ENCODE assay signal across 2 fruit fly cellular contexts in genomic region chr2L:8471667-8472066, dm6.
TF ChIP-seq lines count a peak whose summit lies in the region.

No protein-coding gene starts in this region.

TF ChIP-seq in whole organism, embryonic, 481 proteins besides CTCF, POLR2A, EP300 and RAD21 (continued from another document and continues in another):
- TF ChIP-seq CG6813 (GFP tag; optimal IDR thresholded peaks at IDR 0.05; lab: Kevin White, UChicago) (no peak), CG3163 (GFP tag; optimal IDR thresholded peaks at IDR 0.05; lab: Kevin White, UChicago) (no peak), CG10321 (GFP tag; IDR thresholded peaks at IDR 0.05; lab: Robert Waterston, UW) (no peak), odd (GFP tag; optimal IDR thresholded peaks at IDR 0.05; lab: Kevin White, UChicago) (no peak), wdn (GFP tag; IDR thresholded peaks at IDR 0.05; lab: Robert Waterston, UW) (no peak), shn (GFP tag; optimal IDR thresholded peaks at IDR 0.05; lab: Kevin White, UChicago) (no peak), sna (GFP tag; IDR thresholded peaks at IDR 0.05; lab: Robert Waterston, UW; ENCODE audit: partially characterized antibody) (no peak), kay (GFP tag; optimal IDR thresholded peaks at IDR 0.05; lab: Kevin White, UChicago) (no peak), CG1602 (GFP tag; optimal IDR thresholded peaks at IDR 0.05; lab: Kevin White, UChicago) (peak; percentile 29), CG31388 (GFP tag; optimal IDR thresholded peaks at IDR 0.05; lab: Kevin White, UChicago) (no peak), HmgD (GFP tag; optimal IDR thresholded peaks at IDR 0.05; lab: Kevin White, UChicago) (no peak), Oaz (GFP tag; IDR thresholded peaks at IDR 0.05; lab: Robert Waterston, UW) (no peak), CG34422 (GFP tag; IDR thresholded peaks at IDR 0.05; lab: Robert Waterston, UW) (no peak), CG17802 (tag; optimal IDR thresholded peaks at IDR 0.05; lab: Kevin White, UChicago) (no peak), dmrt99B (tag; optimal IDR thresholded peaks at IDR 0.05; lab: Kevin White, UChicago) (peak; percentile 44), CG11696 (GFP tag; IDR thresholded peaks at IDR 0.05; lab: Robert Waterston, UW) (peak; percentile 39; the same call in 1 of the 2 replicates), CG9727 (GFP tag; optimal IDR thresholded peaks at IDR 0.05; lab: Kevin White, UChicago) (peak; percentile 60), GATAe (GFP tag; conservative IDR thresholded peaks at IDR 0.05; lab: Robert Waterston, UW) (no peak), CG4328 (GFP tag; optimal IDR thresholded peaks at IDR 0.05; lab: Kevin White, UChicago) (no peak), al (GFP tag; IDR thresholded peaks at IDR 0.05; lab: Robert Waterston, UW) (no peak), Six4 (GFP tag; optimal IDR thresholded peaks at IDR 0.05; lab: Kevin White, UChicago) (no peak), Dll (GFP tag; IDR thresholded peaks at IDR 0.05; lab: Robert Waterston, UW; ENCODE audit: partially characterized antibody) (no peak), az2 (GFP tag; optimal IDR thresholded peaks at IDR 0.05; lab: Kevin White, UChicago) (peak; percentile 14), CG9797 (GFP tag; optimal IDR thresholded peaks at IDR 0.05; lab: Kevin White, UChicago) (no peak), Pdp1 (GFP tag; optimal IDR thresholded peaks at IDR 0.05; lab: Kevin White, UChicago) (peak in 1 of 2 experiments; percentile 42), CG12391 (tag; optimal IDR thresholded peaks at IDR 0.05; lab: Kevin White, UChicago) (peak; percentile 38), CG15601 (tag; optimal IDR thresholded peaks at IDR 0.05; lab: Kevin White, UChicago) (no peak), CG34224 (GFP tag; IDR thresholded peaks at IDR 0.05; lab: Robert Waterston, UW; ENCODE audit: partially characterized antibody) (no peak), Eip74EF (GFP tag; optimal IDR thresholded peaks at IDR 0.05; lab: Kevin White, UChicago) (no peak), sens (GFP tag; lab: Kevin White, UChicago) (peak; percentile 84), ATbp (GFP tag; optimal IDR thresholded peaks at IDR 0.05; lab: Kevin White, UChicago) (no peak), gt (GFP tag; IDR thresholded peaks at IDR 0.05; lab: Robert Waterston, UW) (no peak), Doc3 (GFP tag; IDR thresholded peaks at IDR 0.05; lab: Robert Waterston, UW; ENCODE audit: partially characterized antibody) (no peak), toy (GFP tag; IDR thresholded peaks at IDR 0.05; lab: Robert Waterston, UW) (no peak), sob (GFP tag; IDR thresholded peaks at IDR 0.05; lab: Robert Waterston, UW) (no peak), CG10959 (GFP tag; IDR thresholded peaks at IDR 0.05; lab: Robert Waterston, UW) (no peak), CG10366 (GFP tag; IDR thresholded peaks at IDR 0.05; lab: Robert Waterston, UW) (no peak), fu2 (GFP tag; optimal IDR thresholded peaks at IDR 0.05; lab: Kevin White, UChicago) (no peak), sisA (GFP tag; IDR thresholded peaks at IDR 0.05; lab: Robert Waterston, UW) (peak; percentile 17; the same call in 1 of the 2 replicates), bsh (GFP tag; optimal IDR thresholded peaks at IDR 0.05; lab: Kevin White, UChicago) (peak; percentile 55 to 68), CG31365 (tag; optimal IDR thresholded peaks at IDR 0.05; lab: Kevin White, UChicago) (no peak), CG16815 (GFP tag; optimal IDR thresholded peaks at IDR 0.05; lab: Kevin White, UChicago) (peak; percentile 32), Gsc (GFP tag; IDR thresholded peaks at IDR 0.05; lab: Robert Waterston, UW) (no peak), CG33213 (GFP tag; optimal IDR thresholded peaks at IDR 0.05; lab: Kevin White, UChicago) (no peak), Chrac-16 (GFP tag; optimal IDR thresholded peaks at IDR 0.05; lab: Kevin White, UChicago) (no peak), D (optimal IDR thresholded peaks at IDR 0.05; lab: Kevin White, UChicago) (no peak), D (GFP tag; optimal IDR thresholded peaks at IDR 0.05; lab: Kevin White, UChicago) (peak; percentile 46), jing (GFP tag; optimal IDR thresholded peaks at IDR 0.05; lab: Kevin White, UChicago) (no peak), CG10565 (GFP tag; optimal IDR thresholded peaks at IDR 0.05; lab: Kevin White, UChicago) (no peak), gsb (GFP tag; IDR thresholded peaks at IDR 0.05; lab: Robert Waterston, UW) (no peak), CG18262 (tag; optimal IDR thresholded peaks at IDR 0.05; lab: Kevin White, UChicago) (peak; percentile 72), caup (GFP tag; optimal IDR thresholded peaks at IDR 0.05; lab: Kevin White, UChicago; ENCODE audit: severe bottlenecking) (no peak), ash1 (GFP tag; optimal IDR thresholded peaks at IDR 0.05; lab: Kevin White, UChicago) (no peak), CG6654 (GFP tag; optimal IDR thresholded peaks at IDR 0.05; lab: Kevin White, UChicago) (no peak), CG6175 (GFP tag; IDR thresholded peaks at IDR 0.05; lab: Robert Waterston, UW) (no peak), CG34376 (GFP tag; optimal IDR thresholded peaks at IDR 0.05; lab: Kevin White, UChicago) (no peak), ro (GFP tag; IDR thresholded peaks at IDR 0.05; lab: Robert Waterston, UW) (no peak), CG5245 (GFP tag; optimal IDR thresholded peaks at IDR 0.05; lab: Kevin White, UChicago) (no peak), Hmx (GFP tag; optimal IDR thresholded peaks at IDR 0.05; lab: Kevin White, UChicago) (no peak), Dek (tag; optimal IDR thresholded peaks at IDR 0.05; lab: Kevin White, UChicago) (no peak), grau (tag; optimal IDR thresholded peaks at IDR 0.05; lab: Kevin White, UChicago) (peak; percentile 38), Dip2 (GFP tag; IDR thresholded peaks at IDR 0.05; lab: Robert Waterston, UW) (no peak), sug (tag; optimal IDR thresholded peaks at IDR 0.05; lab: Kevin White, UChicago) (no peak), CG11723 (GFP tag; optimal IDR thresholded peaks at IDR 0.05; lab: Kevin White, UChicago) (no peak), oc (tag; optimal IDR thresholded peaks at IDR 0.05; lab: Kevin White, UChicago) (no peak), CG6689 (GFP tag; IDR thresholded peaks at IDR 0.05; lab: Robert Waterston, UW) (peak; percentile 62), Atf-2 (GFP tag; optimal IDR thresholded peaks at IDR 0.05; lab: Kevin White, UChicago) (no peak), CG8388 (GFP tag; optimal IDR thresholded peaks at IDR 0.05; lab: Kevin White, UChicago) (peak; percentile 49), unc-4 (GFP tag; IDR thresholded peaks at IDR 0.05; lab: Robert Waterston, UW; ENCODE audit: partially characterized antibody) (no peak)

TF ChIP-seq in whole organism, prepupa, 60 proteins besides CTCF, POLR2A, EP300 and RAD21 (continued from another document):
- peak; percentile 85 for TF ChIP-seq CG8119 (GFP tag; IDR thresholded peaks at IDR 0.05; lab: Robert Waterston, UW)
- TF ChIP-seq CG32006 (GFP tag; optimal IDR thresholded peaks at IDR 0.05; lab: Kevin White, UChicago) = peak; percentile 81
- peak; percentile 35 for TF ChIP-seq CG6792 (GFP tag; optimal IDR thresholded peaks at IDR 0.05; lab: Kevin White, UChicago)
- TF ChIP-seq CG15336 (GFP tag; IDR thresholded peaks at IDR 0.05; lab: Robert Waterston, UW) = peak; percentile 77
- no peak for TF ChIP-seq CG6854 (GFP tag; optimal IDR thresholded peaks at IDR 0.05; lab: Kevin White, UChicago)
- peak; percentile 33 for TF ChIP-seq Smox (GFP tag; optimal IDR thresholded peaks at IDR 0.05; lab: Kevin White, UChicago)
- TF ChIP-seq fkh (GFP tag; optimal IDR thresholded peaks at IDR 0.05; lab: Kevin White, UChicago) = no peak
- TF ChIP-seq Sox15 (GFP tag; optimal IDR thresholded peaks at IDR 0.05; lab: Kevin White, UChicago) = no peak
- peak; percentile 70 for TF ChIP-seq CG10631 (GFP tag; optimal IDR thresholded peaks at IDR 0.05; lab: Kevin White, UChicago)
- TF ChIP-seq Blimp-1 (GFP tag; optimal IDR thresholded peaks at IDR 0.05; lab: Kevin White, UChicago) = no peak
- peak; percentile 7 for TF ChIP-seq CG9139 (GFP tag; optimal IDR thresholded peaks at IDR 0.05; lab: Kevin White, UChicago)
- TF ChIP-seq acj6 (GFP tag; optimal IDR thresholded peaks at IDR 0.05; lab: Kevin White, UChicago) = peak; percentile 62
- peak; percentile 49 for TF ChIP-seq Met (GFP tag; optimal IDR thresholded peaks at IDR 0.05; lab: Kevin White, UChicago)
- TF ChIP-seq Gug (GFP tag; IDR thresholded peaks at IDR 0.05; lab: Robert Waterston, UW) = peak; percentile 26; the same call in 1 of the 2 replicates
- peak; percentile 74 for TF ChIP-seq CG6808 (GFP tag; optimal IDR thresholded peaks at IDR 0.05; lab: Kevin White, UChicago)
- TF ChIP-seq CG31627 (GFP tag; optimal IDR thresholded peaks at IDR 0.05; lab: Kevin White, UChicago) = peak; percentile 25
- TF ChIP-seq salr (GFP tag; optimal IDR thresholded peaks at IDR 0.05; lab: Kevin White, UChicago) = peak in 1 of 2 experiments; percentile 72
- no peak for TF ChIP-seq Hr38 (GFP tag; optimal IDR thresholded peaks at IDR 0.05; lab: Kevin White, UChicago)
- peak; percentile 6 for TF ChIP-seq cyc (GFP tag; optimal IDR thresholded peaks at IDR 0.05; lab: Kevin White, UChicago)
- TF ChIP-seq Hr39 (GFP tag; optimal IDR thresholded peaks at IDR 0.05; lab: Kevin White, UChicago) = peak; percentile 38
- no peak for TF ChIP-seq Sox102F (GFP tag; optimal IDR thresholded peaks at IDR 0.05; lab: Kevin White, UChicago)
- TF ChIP-seq Ets96B (tag; optimal IDR thresholded peaks at IDR 0.05; lab: Kevin White, UChicago) = peak; percentile 76
- peak; percentile 49 for TF ChIP-seq CG1621 (tag; optimal IDR thresholded peaks at IDR 0.05; lab: Kevin White, UChicago)
- TF ChIP-seq Eip93F (GFP tag; optimal IDR thresholded peaks at IDR 0.05; lab: Kevin White, UChicago) = no peak
- peak; percentile 40 for TF ChIP-seq lz (GFP tag; optimal IDR thresholded peaks at IDR 0.05; lab: Kevin White, UChicago)
- peak; percentile 64 for TF ChIP-seq CG6276 (GFP tag; optimal IDR thresholded peaks at IDR 0.05; lab: Kevin White, UChicago)
- no peak for TF ChIP-seq fd85E (GFP tag; optimal IDR thresholded peaks at IDR 0.05; lab: Kevin White, UChicago)
- peak; percentile 72 for TF ChIP-seq svp (GFP tag; lab: Kevin White, UChicago)
- peak; percentile 72 for TF ChIP-seq achi (GFP tag; optimal IDR thresholded peaks at IDR 0.05; lab: Kevin White, UChicago)
- 0 out of 3 replicates have a peak, but pooled peaks have one; percentile 40 for TF ChIP-seq eg (GFP tag; IDR thresholded peaks at IDR 0.05; lab: Robert Waterston, UW)
- peak; percentile 51 for TF ChIP-seq spab (GFP tag; optimal IDR thresholded peaks at IDR 0.05; lab: Kevin White, UChicago)
- peak; percentile 24 for TF ChIP-seq vri (GFP tag; optimal IDR thresholded peaks at IDR 0.05; lab: Kevin White, UChicago)
- TF ChIP-seq ss (GFP tag; optimal IDR thresholded peaks at IDR 0.05; lab: Kevin White, UChicago) = peak; percentile 54 to 57
- TF ChIP-seq Ets21C (GFP tag; optimal IDR thresholded peaks at IDR 0.05; lab: Kevin White, UChicago) = no peak
- TF ChIP-seq CG10669 (GFP tag; optimal IDR thresholded peaks at IDR 0.05; lab: Kevin White, UChicago) = peak; percentile 61
- TF ChIP-seq CG16779 (tag; optimal IDR thresholded peaks at IDR 0.05; lab: Kevin White, UChicago) = peak; percentile 51
- TF ChIP-seq Eip75B (GFP tag; optimal IDR thresholded peaks at IDR 0.05; lab: Kevin White, UChicago) = peak; percentile 55
- peak; percentile 1 for TF ChIP-seq CG11902 (GFP tag; optimal IDR thresholded peaks at IDR 0.05; lab: Kevin White, UChicago)
